Fruit fly (Drosophila melanogaster) whole organism, adult: Measurements from ENCODE around the gene Zcchc7.
A peak's percentile ranks its signal among the peaks of the same experiment; 100 is the strongest.

Experiments
- CG11617 ChIP-seq: fragments of 200-800 bp; sonication (Bioruptor generic); optimal IDR thresholded peaks from 2 replicates; lab custom pipeline; 2017; ENCODE audit warnings: mild to moderate bottlenecking, missing biosample characterization, missing genetic modification reagents, missing genetic modification characterization
- CG12768 ChIP-seq: fragments of 200-800 bp; sonication (Bioruptor generic); optimal IDR thresholded peaks from 2 replicates; lab custom pipeline; 2017; ENCODE audit warnings: missing biosample characterization, missing genetic modification characterization, mild to moderate bottlenecking, moderate library complexity, missing genetic modification reagents
- CG14711 ChIP-seq: fragments of 200-800 bp; sonication (Bioruptor generic); optimal IDR thresholded peaks from 2 replicates; lab custom pipeline; 2018; ENCODE audit warnings: missing biosample characterization, mild to moderate bottlenecking, missing genetic modification characterization, moderate library complexity
- CG1620 ChIP-seq: fragments of 200-800 bp; sonication (Bioruptor generic); optimal IDR thresholded peaks from 2 replicates; lab custom pipeline; 2016; ENCODE audit warnings: missing biosample characterization, missing genetic modification characterization
- CG33017 ChIP-seq: fragments of 200-800 bp; sonication (Bioruptor generic); optimal IDR thresholded peaks from 2 replicates; lab custom pipeline; 2018; ENCODE audit warnings: missing biosample characterization, mild to moderate bottlenecking, missing genetic modification characterization, moderate library complexity
- CG5204 ChIP-seq: fragments of 200-800 bp; sonication (Bioruptor generic); optimal IDR thresholded peaks from 2 replicates; lab custom pipeline; 2016; ENCODE audit warnings: missing biosample characterization, missing genetic modification characterization
- CG7045 ChIP-seq: fragments of 200-800 bp; sonication (Bioruptor generic); optimal IDR thresholded peaks from 2 replicates; lab custom pipeline; 2017; ENCODE audit warnings: missing biosample characterization, mild to moderate bottlenecking, missing genetic modification characterization
- CG7101 ChIP-seq: fragments of 200-800 bp; sonication (Bioruptor generic); optimal IDR thresholded peaks from 2 replicates; lab custom pipeline; 2018; ENCODE audit warnings: missing biosample characterization, mild to moderate bottlenecking, missing genetic modification characterization, moderate library complexity
- Clk ChIP-seq: fragments of 200-800 bp; sonication (Bioruptor generic); optimal IDR thresholded peaks from 2 replicates; lab custom pipeline; 2017; ENCODE audit warnings: missing biosample characterization, missing genetic modification characterization
- Crg-1 ChIP-seq: fragments of 200-800 bp; sonication (Bioruptor generic); optimal IDR thresholded peaks from 2 replicates; lab custom pipeline; 2016; ENCODE audit warnings: missing biosample characterization, missing genetic modification characterization
- Hr96 ChIP-seq: fragments of 200-800 bp; sonication (Bioruptor generic); optimal IDR thresholded peaks from 2 replicates; lab custom pipeline; 2016; ENCODE audit warnings: missing biosample characterization, missing genetic modification characterization
- Mnt ChIP-seq: fragments of 200-800 bp; sonication (Bioruptor generic); optimal IDR thresholded peaks from 2 replicates; lab custom pipeline; 2016; ENCODE audit warnings: missing biosample characterization, mild to moderate bottlenecking, missing genetic modification characterization
- bab1 ChIP-seq: fragments of 200-800 bp; sonication (Bioruptor generic); optimal IDR thresholded peaks from 3 replicates; lab custom pipeline; 2019; ENCODE audit warnings: missing biosample characterization, mild to moderate bottlenecking, missing genetic modification characterization, moderate library complexity
- cic ChIP-seq: fragments of 200-800 bp; sonication (Bioruptor generic); optimal IDR thresholded peaks from 2 replicates; lab custom pipeline; 2017; ENCODE audit warnings: missing biosample characterization, mild to moderate bottlenecking, missing genetic modification characterization, moderate library complexity
- cnc ChIP-seq, 2 experiments: fragments of >200 bp; optimal IDR thresholded peaks; 2 replicates each; lab custom pipeline; 2017
- kay ChIP-seq: fragments of 200-800 bp; sonication (Bioruptor generic); peaks from one replicate; lab custom pipeline; 2016; ENCODE audit warnings: missing biosample characterization, missing genetic modification characterization, borderline replicate concordance
- ovo ChIP-seq: fragments of 200-800 bp; sonication (Bioruptor generic); optimal IDR thresholded peaks from 2 replicates; lab custom pipeline; 2016; ENCODE audit warnings: missing biosample characterization, missing genetic modification characterization
- pad ChIP-seq: fragments of 200-800 bp; sonication (Bioruptor generic); optimal IDR thresholded peaks from 3 replicates; lab custom pipeline; 2017; ENCODE audit warnings: missing biosample characterization, missing genetic modification characterization, mild to moderate bottlenecking, moderate library complexity, missing genetic modification reagents
- tj ChIP-seq: fragments of 200-800 bp; sonication (Bioruptor generic); optimal IDR thresholded peaks from 3 replicates; lab custom pipeline; 2017; ENCODE audit warnings: missing biosample characterization, mild to moderate bottlenecking, missing genetic modification characterization, moderate library complexity
- toe ChIP-seq: fragments of 200-800 bp; sonication (Bioruptor generic); optimal IDR thresholded peaks from 2 replicates; lab custom pipeline; 2016; ENCODE audit warnings: missing biosample characterization, missing genetic modification characterization

Gene Zcchc7

dm6 chr3L:16867190-16867589 is 22.0 kb downstream of the Zcchc7 start:
- no peak for TF ChIP-seq Clk (GFP tag; lab: Kevin White, UChicago)
- TF ChIP-seq CG14711 (tag; lab: Kevin White, UChicago), result no peak
- TF ChIP-seq CG12768 (GFP tag; lab: Kevin White, UChicago), result no peak
- TF ChIP-seq cnc (optimal IDR thresholded peaks at IDR 0.05; lab: Kevin White, UChicago), result no peak
- no peak for TF ChIP-seq toe
- no peak for TF ChIP-seq CG33017 (tag; lab: Kevin White, UChicago)
- no peak for TF ChIP-seq cic
- TF ChIP-seq CG1620 (GFP tag; lab: Kevin White, UChicago), result no peak

- TF ChIP-seq Hr96 (no peak), tj (GFP tag; lab: Kevin White, UChicago) (no peak), cic (no peak), toe (no peak)
Observed at dm6 chr3L:16870723-16871137, 25.5 kb downstream of the Zcchc7 start.

dm6 chr3L:16871630-16872029 is 26.4 kb downstream of the Zcchc7 start:
- TF ChIP-seq bab1, result no peak
- no peak for TF ChIP-seq toe
- no peak for TF ChIP-seq CG14711 (tag; lab: Kevin White, UChicago)
- TF ChIP-seq CG7101, result no peak
- TF ChIP-seq CG1620 (GFP tag; lab: Kevin White, UChicago), result no peak
- no peak for TF ChIP-seq CG33017 (tag; lab: Kevin White, UChicago)
- no peak for TF ChIP-seq CG7045 (GFP tag; lab: Kevin White, UChicago)
- no peak for TF ChIP-seq Crg-1
- no peak for TF ChIP-seq CG5204 (GFP tag; lab: Kevin White, UChicago)
- no peak for TF ChIP-seq cnc (optimal IDR thresholded peaks at IDR 0.05; lab: Kevin White, UChicago)

DNA sequence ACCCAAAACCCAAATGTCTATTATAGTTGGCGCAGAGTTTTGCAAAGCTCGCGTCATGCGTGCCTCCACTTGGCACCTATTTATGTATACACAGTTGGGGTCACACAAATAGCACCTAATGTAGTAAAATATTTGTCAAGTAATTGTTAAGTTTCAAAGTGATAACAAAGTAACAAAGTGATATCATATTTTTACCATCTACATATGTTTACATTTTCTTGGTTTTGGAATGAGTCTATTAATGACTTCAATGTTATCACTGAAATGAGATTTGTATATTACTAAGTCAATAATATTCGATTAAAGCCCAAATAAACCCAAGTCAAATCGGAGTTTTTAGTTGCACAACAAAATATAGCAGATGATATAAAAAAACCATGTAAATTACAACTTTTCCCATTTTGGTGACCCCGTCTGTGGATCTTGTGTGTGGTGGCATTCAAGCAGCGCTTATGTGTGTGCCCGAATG is 27.3 kb downstream of the Zcchc7 start:
- TF ChIP-seq CG11617 (GFP tag; lab: Kevin White, UChicago) (no peak), bab1 (no peak), Hr96 (no peak), ovo (GFP tag; lab: Kevin White, UChicago) (no peak), CG14711 (tag; lab: Kevin White, UChicago) (no peak), Clk (GFP tag; lab: Kevin White, UChicago) (no peak)

dm6 chr3L:16873127-16873543 is 27.9 kb downstream of the Zcchc7 start:
- TF ChIP-seq toe (no peak), CG5204 (GFP tag; lab: Kevin White, UChicago) (no peak), Mnt (GFP tag; lab: Kevin White, UChicago) (no peak), cic (no peak), CG14711 (tag; lab: Kevin White, UChicago) (no peak), kay (GFP tag; lab: Kevin White, UChicago) (no peak), tj (GFP tag; lab: Kevin White, UChicago) (no peak), CG11617 (GFP tag; lab: Kevin White, UChicago) (no peak), CG12768 (GFP tag; lab: Kevin White, UChicago) (no peak), Crg-1 (no peak), CG1620 (GFP tag; lab: Kevin White, UChicago) (no peak), pad (GFP tag; lab: Kevin White, UChicago) (no peak)

DNA sequence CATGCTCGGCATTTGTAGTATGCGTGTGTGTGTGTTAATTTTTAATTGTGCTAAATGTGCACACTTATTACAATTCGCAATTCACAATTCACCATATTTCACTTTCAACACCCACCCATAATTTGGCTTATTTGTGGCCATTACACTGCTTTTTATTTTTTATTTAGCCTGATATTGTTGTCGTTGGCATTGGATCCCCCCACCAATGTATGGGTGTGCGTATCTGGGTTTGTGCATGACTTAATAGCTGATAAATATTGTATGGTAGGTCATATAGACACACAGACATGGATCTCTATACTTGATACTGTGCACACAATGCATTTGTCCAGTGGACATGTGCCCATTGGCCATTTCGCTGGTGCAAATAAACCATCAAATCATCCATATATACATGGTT is 28.5 kb downstream of the Zcchc7 start:
- TF ChIP-seq toe (no peak), kay (GFP tag; lab: Kevin White, UChicago) (peak; percentile 81)

- TF ChIP-seq CG14711 (tag; lab: Kevin White, UChicago) (no peak), bab1 (no peak), CG33017 (tag; lab: Kevin White, UChicago) (no peak), Hr96 (no peak), CG12768 (GFP tag; lab: Kevin White, UChicago) (no peak), cnc (optimal IDR thresholded peaks at IDR 0.05; lab: Kevin White, UChicago) (no peak), ovo (GFP tag; lab: Kevin White, UChicago) (no peak), Crg-1 (no peak), Clk (GFP tag; lab: Kevin White, UChicago) (no peak), cic (no peak), Mnt (GFP tag; lab: Kevin White, UChicago) (no peak), CG1620 (GFP tag; lab: Kevin White, UChicago) (no peak), toe (no peak), CG5204 (GFP tag; lab: Kevin White, UChicago) (no peak), pad (GFP tag; lab: Kevin White, UChicago) (no peak), CG7101 (no peak), tj (GFP tag; lab: Kevin White, UChicago) (no peak), CG11617 (GFP tag; lab: Kevin White, UChicago) (no peak)
Observed at dm6 chr3L:16875484-16875883, 30.3 kb downstream of the Zcchc7 start.

DNA sequence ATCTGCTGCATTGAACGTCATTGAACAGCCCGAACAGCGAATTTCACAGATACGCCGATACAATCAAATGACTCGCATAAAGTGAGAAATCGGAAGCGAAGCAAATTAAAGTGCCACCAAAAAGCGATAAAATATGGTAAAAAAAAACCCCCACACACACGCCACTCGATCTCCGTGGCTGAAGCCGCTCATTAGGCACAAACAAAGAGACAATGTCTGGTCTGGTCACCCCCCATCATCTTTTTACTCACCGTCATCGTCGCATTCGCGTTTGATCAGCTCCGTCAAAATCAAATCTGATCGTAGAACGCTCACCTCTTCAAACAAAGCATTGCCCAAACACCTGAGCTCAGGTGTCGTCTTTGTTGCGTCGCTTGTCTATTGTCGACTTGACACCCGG is 30.8 kb downstream of the Zcchc7 start:
- TF ChIP-seq CG14711 (tag; lab: Kevin White, UChicago), result no peak
- TF ChIP-seq Crg-1, result no peak
- no peak for TF ChIP-seq bab1
- no peak for TF ChIP-seq CG12768 (GFP tag; lab: Kevin White, UChicago)
- TF ChIP-seq kay (GFP tag; lab: Kevin White, UChicago), result no peak
- TF ChIP-seq ovo (GFP tag; lab: Kevin White, UChicago), result no peak
- TF ChIP-seq toe, result no peak
- TF ChIP-seq Mnt (GFP tag; lab: Kevin White, UChicago), result no peak
- no peak for TF ChIP-seq cnc (optimal IDR thresholded peaks at IDR 0.05; lab: Kevin White, UChicago)
- TF ChIP-seq CG11617 (GFP tag; lab: Kevin White, UChicago), result no peak
- TF ChIP-seq tj (GFP tag; lab: Kevin White, UChicago), result no peak
- TF ChIP-seq CG33017 (tag; lab: Kevin White, UChicago), result no peak
- no peak for TF ChIP-seq CG7101
- no peak for TF ChIP-seq Hr96
- no peak for TF ChIP-seq CG7045 (GFP tag; lab: Kevin White, UChicago)
- no peak for TF ChIP-seq pad (GFP tag; lab: Kevin White, UChicago)
